Worm (Caenorhabditis elegans) whole organism, L1 larva: ENCODE data around the gene K07C5.9.

Experiments used
- Y116A8C.19 ChIP-seq: sonication (generic microtip); optimal IDR thresholded peaks from 2 replicates; lab custom pipeline; 2016; ENCODE audit warnings: missing compliant biosample characterization, missing genetic modification characterization, borderline replicate concordance
- alr-1 ChIP-seq: fragments of 200-800 bp; sonication (Bioruptor generic); optimal IDR thresholded peaks from 2 replicates; lab custom pipeline; 2018; ENCODE audit warnings: borderline replicate concordance, mild to moderate bottlenecking, missing genetic modification characterization, missing compliant biosample characterization
- blmp-1 ChIP-seq: fragments of 150-350 bp; optimal IDR thresholded peaks from 2 replicates; lab custom pipeline; 2014; ENCODE audit warnings: missing biosample characterization, missing genetic modification characterization
- ceh-63 ChIP-seq: fragments of 200-800 bp; sonication (Bioruptor generic); optimal IDR thresholded peaks from 2 replicates; lab custom pipeline; 2018; ENCODE audit warnings: mild to moderate bottlenecking, missing genetic modification characterization, missing compliant biosample characterization
- ceh-88 ChIP-seq: fragments of 200-800 bp; sonication (Bioruptor generic); IDR thresholded peaks from 2 replicates; pipeline ENCODE4 v1.3.6; 2022; ENCODE audit warnings: missing genetic modification characterization, missing compliant biosample characterization
- ceh-90 ChIP-seq: sonication (generic microtip); optimal IDR thresholded peaks from 2 replicates; lab custom pipeline; 2016; ENCODE audit warnings: missing genetic modification characterization, missing compliant biosample characterization
- efl-1 ChIP-seq, 4 experiments: fragments of 150-350 bp; optimal IDR thresholded peaks in 3 of 4; peaks in 1 of 4; 1 replicate in 1 of 4; 2 replicates in 3 of 4; lab custom pipeline; 2014; ENCODE audit warnings: missing biosample characterization in 2 of 4, missing genetic modification characterization in 2 of 4, missing genetic modification reagents in 2 of 4
- egl-13 ChIP-seq: sonication (generic microtip); optimal IDR thresholded peaks from 2 replicates; lab custom pipeline; 2016; ENCODE audit warnings: missing genotype, missing genetic modification reagents, missing genetic modification characterization, missing compliant biosample characterization
- elt-2 ChIP-seq: sonication (generic microtip); optimal IDR thresholded peaks from 2 replicates; lab custom pipeline; 2016; ENCODE audit warnings: missing genetic modification characterization, mild to moderate bottlenecking, inconsistent platforms, missing compliant biosample characterization, missing genetic modification reagents
- elt-3 ChIP-seq, 6 experiments: fragments of 150-350 bp in 1 of 6; sonication (generic microtip); optimal IDR thresholded peaks; 2 replicates each; lab custom pipeline; 2017 to 2018; ENCODE audit warnings: missing biosample characterization in 6 of 6, missing genetic modification characterization in 6 of 6, inconsistent platforms in 1 of 6
- ets-5 ChIP-seq: fragments of 200-800 bp; sonication (Bioruptor generic); IDR thresholded peaks from 2 replicates; pipeline ENCODE4 v1.3.6; 2022; ENCODE audit warnings: missing genetic modification characterization, missing compliant biosample characterization
- fkh-10 ChIP-seq: sonication (generic microtip); optimal IDR thresholded peaks from 2 replicates; lab custom pipeline; 2017; ENCODE audit warnings: missing biosample characterization, missing genetic modification reagents, missing genetic modification characterization
- fkh-8 ChIP-seq: sonication (generic microtip); optimal IDR thresholded peaks from 2 replicates; lab custom pipeline; 2016; ENCODE audit warnings: mild to moderate bottlenecking, missing genetic modification characterization, missing compliant biosample characterization
- fos-1 ChIP-seq: fragments of 150-350 bp; optimal IDR thresholded peaks from 2 replicates; lab custom pipeline; 2014; ENCODE audit warnings: missing biosample characterization, missing genetic modification characterization
- hlh-4 ChIP-seq: sonication (generic microtip); optimal IDR thresholded peaks from 2 replicates; lab custom pipeline; 2016; ENCODE audit warnings: mild to moderate bottlenecking, missing genetic modification characterization, missing compliant biosample characterization
- hpl-2 ChIP-seq: fragments of 150-350 bp; optimal IDR thresholded peaks from 2 replicates; lab custom pipeline; 2014; ENCODE audit warnings: missing biosample characterization, missing genetic modification reagents, missing genetic modification characterization
- irx-1 ChIP-seq: sonication (generic microtip); optimal IDR thresholded peaks from 2 replicates; lab custom pipeline; 2016; ENCODE audit warnings: missing genetic modification characterization, missing compliant biosample characterization
- isw-1 ChIP-seq: fragments of 200-800 bp; sonication (Bioruptor generic); IDR thresholded peaks from 2 replicates; pipeline ENCODE4 v1.3.6; 2022; ENCODE audit warnings: missing genetic modification characterization, missing compliant biosample characterization
- lin-15B ChIP-seq: fragments of 150-350 bp; sonication (generic microtip); optimal IDR thresholded peaks from 3 replicates; lab custom pipeline; 2014; ENCODE audit warnings: missing biosample characterization, missing genetic modification characterization
- lin-35 ChIP-seq, 2 experiments: fragments of 150-350 bp; optimal IDR thresholded peaks; 2 replicates each; lab custom pipeline; 2014; ENCODE audit warnings: missing biosample characterization in 2 of 2, missing genetic modification characterization in 2 of 2, missing genetic modification reagents in 2 of 2
- mab-9 ChIP-seq: fragments of 200-800 bp; sonication (Bioruptor generic); IDR thresholded peaks from 2 replicates; pipeline ENCODE4 v1.3.6; 2022; ENCODE audit warnings: missing genetic modification reagents, missing genetic modification characterization, missing compliant biosample characterization
- mef-2 ChIP-seq: fragments of 150-350 bp; optimal IDR thresholded peaks from 2 replicates; lab custom pipeline; 2014; ENCODE audit warnings: missing biosample characterization, missing genetic modification characterization
- mep-1 ChIP-seq: fragments of 150-350 bp; optimal IDR thresholded peaks from 2 replicates; lab custom pipeline; 2014; ENCODE audit warnings: missing biosample characterization, missing genetic modification characterization
- nhr-12 ChIP-seq: sonication (generic microtip); optimal IDR thresholded peaks from 2 replicates; lab custom pipeline; 2017; ENCODE audit warnings: missing biosample characterization, missing genetic modification characterization
- nhr-19 ChIP-seq: fragments of 200-800 bp; sonication (Bioruptor generic); conservative IDR thresholded peaks from 2 replicates; pipeline ENCODE4 v1.3.6; 2022; ENCODE audit warnings: missing genetic modification characterization, missing compliant biosample characterization
- nhr-237 ChIP-seq: fragments of 150-350 bp; optimal IDR thresholded peaks from 2 replicates; lab custom pipeline; 2014; ENCODE audit warnings: missing biosample characterization, missing genetic modification characterization
- nhr-28 ChIP-seq: fragments of 150-350 bp; optimal IDR thresholded peaks from 2 replicates; lab custom pipeline; 2014; ENCODE audit warnings: missing biosample characterization, missing genetic modification characterization
- nhr-84 ChIP-seq: sonication (generic microtip); optimal IDR thresholded peaks from 2 replicates; lab custom pipeline; 2017; ENCODE audit warnings: missing biosample characterization, missing genetic modification characterization
- nhr-85 ChIP-seq: sonication (generic microtip); peaks from one replicate; lab custom pipeline; 2016; ENCODE audit warnings: missing genetic modification characterization, inconsistent platforms, missing compliant biosample characterization
- nhr-90 ChIP-seq: sonication (generic microtip); optimal IDR thresholded peaks from 2 replicates; lab custom pipeline; 2016; ENCODE audit warnings: mild to moderate bottlenecking, missing genetic modification characterization, missing compliant biosample characterization; ENCODE audit not compliant: poor library complexity
- pqm-1 ChIP-seq: sonication (generic microtip); optimal IDR thresholded peaks from 3 replicates; lab custom pipeline; 2017; ENCODE audit warnings: missing biosample characterization, missing genetic modification characterization
- rnt-1 ChIP-seq: sonication (generic microtip); optimal IDR thresholded peaks from 2 replicates; lab custom pipeline; 2016; ENCODE audit warnings: mild to moderate bottlenecking, missing genetic modification characterization, moderate library complexity, missing compliant biosample characterization
- skn-1 ChIP-seq: fragments of 150-350 bp; optimal IDR thresholded peaks from 2 replicates; lab custom pipeline; 2014; ENCODE audit warnings: missing biosample characterization, missing genetic modification characterization
- snu-23 ChIP-seq: sonication (generic microtip); optimal IDR thresholded peaks from 2 replicates; lab custom pipeline; 2016; ENCODE audit warnings: missing genetic modification characterization, missing compliant biosample characterization
- sox-4 ChIP-seq: sonication (generic microtip); optimal IDR thresholded peaks from 2 replicates; lab custom pipeline; 2016; ENCODE audit warnings: missing genetic modification characterization, missing compliant biosample characterization
- sptf-1 ChIP-seq: fragments of 150-350 bp; optimal IDR thresholded peaks from 2 replicates; lab custom pipeline; 2014; ENCODE audit warnings: missing biosample characterization, missing genetic modification characterization
- sup-37 ChIP-seq: fragments of 200-800 bp; sonication (Bioruptor generic); optimal IDR thresholded peaks from 2 replicates; lab custom pipeline; 2018; ENCODE audit warnings: mild to moderate bottlenecking, missing genetic modification characterization, missing compliant biosample characterization
- swsn-7 ChIP-seq: sonication (generic microtip); optimal IDR thresholded peaks from 2 replicates; lab custom pipeline; 2016; ENCODE audit warnings: missing genetic modification characterization, missing compliant biosample characterization
- tlp-1 ChIP-seq: fragments of 150-350 bp; optimal IDR thresholded peaks from 2 replicates; lab custom pipeline; 2014; ENCODE audit warnings: missing biosample characterization, missing genetic modification characterization
- unc-130 ChIP-seq: fragments of 150-350 bp; optimal IDR thresholded peaks from 2 replicates; lab custom pipeline; 2017; ENCODE audit warnings: missing biosample characterization, missing genetic modification characterization, inconsistent platforms
- unc-62 ChIP-seq: fragments of 150-350 bp; optimal IDR thresholded peaks from 2 replicates; lab custom pipeline; 2014; ENCODE audit warnings: missing biosample characterization, missing genetic modification reagents, missing genetic modification characterization
- unc-86 ChIP-seq: sonication (generic microtip); optimal IDR thresholded peaks from 2 replicates; lab custom pipeline; 2016; ENCODE audit warnings: missing genetic modification characterization, missing compliant biosample characterization
- vab-15 ChIP-seq: sonication (generic microtip); optimal IDR thresholded peaks from 2 replicates; lab custom pipeline; 2017; ENCODE audit warnings: missing genotype, mild to moderate bottlenecking, missing genetic modification characterization, missing compliant biosample characterization
- xbp-1 ChIP-seq: sonication (generic microtip); optimal IDR thresholded peaks from 2 replicates; lab custom pipeline; 2016; ENCODE audit warnings: missing genetic modification characterization, missing compliant biosample characterization
- zip-4 ChIP-seq: fragments of 200-800 bp; sonication (Bioruptor generic); optimal IDR thresholded peaks from 2 replicates; lab custom pipeline; 2018; ENCODE audit warnings: mild to moderate bottlenecking, missing genetic modification characterization, moderate library complexity, missing compliant biosample characterization
- ztf-11 ChIP-seq, 2 experiments: sonication (generic microtip); optimal IDR thresholded peaks; 2 replicates each; lab custom pipeline; 2016 to 2017; ENCODE audit warnings: missing genetic modification characterization in 2 of 2, missing biosample characterization in 1 of 2, missing compliant biosample characterization in 1 of 2

K07C5.9 gene

DNA sequence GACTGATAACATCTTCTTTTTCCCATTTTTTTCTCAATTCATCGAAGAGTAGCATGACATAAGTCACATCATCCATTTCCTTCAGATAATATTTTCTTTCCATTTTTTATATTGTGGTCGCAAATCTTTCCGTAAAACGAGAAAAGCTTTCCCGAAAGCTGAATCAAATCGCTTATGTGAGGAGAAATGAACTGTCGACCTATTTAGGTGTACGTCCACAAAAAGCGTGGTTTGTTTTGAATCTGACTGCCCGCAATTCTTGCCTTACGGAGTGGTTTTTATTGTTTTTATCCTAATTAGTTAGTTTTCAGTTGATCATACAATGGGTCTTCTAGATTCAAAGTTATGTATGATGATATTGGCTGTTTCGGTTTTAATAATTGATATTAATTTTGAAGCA lies 8.3 kb upstream of the K07C5.9 start, which contains the start of gene ttll-15:
TSS of gene ttll-15 (plus strand) at position 301 of the 400 bp plus-strand sequence.
- no peak for TF ChIP-seq Y116A8C.19 (tag; lab: Kevin White, UChicago)
- peak; percentile 49 for TF ChIP-seq blmp-1 (tag; lab: Kevin White, UChicago)
- TF ChIP-seq mef-2 (tag; lab: Kevin White, UChicago) = no peak

DNA sequence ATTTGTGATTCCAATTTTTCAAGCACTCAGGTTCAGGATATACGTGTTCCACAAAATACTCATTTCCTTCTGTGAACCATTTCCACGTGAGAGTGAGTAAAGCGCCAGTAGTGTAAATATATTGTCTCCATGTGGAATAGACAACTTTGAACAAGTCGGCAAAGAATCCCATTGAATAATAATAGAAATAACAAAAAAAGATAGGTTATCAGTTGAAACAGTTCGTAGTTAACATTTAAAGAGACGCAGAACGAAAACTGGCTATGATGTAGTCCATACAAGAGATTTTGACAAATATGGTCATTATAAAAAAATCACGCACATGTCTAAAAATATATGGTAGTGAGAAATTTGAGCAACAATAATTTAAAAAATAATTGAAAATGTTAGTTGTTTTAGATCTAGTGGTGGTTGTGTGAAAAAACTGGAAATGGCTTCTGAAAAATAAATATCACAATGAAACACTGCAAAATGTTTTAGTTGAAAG lies 7.6 kb upstream of the K07C5.9 start, which contains the start of gene ceeh-2:
TSS of gene ceeh-2 (minus strand) at position 437 of the 487 bp plus-strand sequence.
- TF ChIP-seq nhr-84 (tag; lab: Kevin White, UChicago) = no peak
- TF ChIP-seq lin-35 (GFP tag; optimal IDR thresholded peaks at IDR 0.05; lab: Kevin White, UChicago) = peak in 1 of 2 experiments; percentile 27
- no peak for TF ChIP-seq efl-1 (optimal IDR thresholded peaks at IDR 0.05; lab: Kevin White, UChicago)
- TF ChIP-seq efl-1 (GFP tag; optimal IDR thresholded peaks at IDR 0.05 in 1 of 2; lab: Kevin White, UChicago) = peak in 1 of 2 experiments; percentile 80
- TF ChIP-seq sox-4 (tag; lab: Kevin White, UChicago) = no peak

DNA sequence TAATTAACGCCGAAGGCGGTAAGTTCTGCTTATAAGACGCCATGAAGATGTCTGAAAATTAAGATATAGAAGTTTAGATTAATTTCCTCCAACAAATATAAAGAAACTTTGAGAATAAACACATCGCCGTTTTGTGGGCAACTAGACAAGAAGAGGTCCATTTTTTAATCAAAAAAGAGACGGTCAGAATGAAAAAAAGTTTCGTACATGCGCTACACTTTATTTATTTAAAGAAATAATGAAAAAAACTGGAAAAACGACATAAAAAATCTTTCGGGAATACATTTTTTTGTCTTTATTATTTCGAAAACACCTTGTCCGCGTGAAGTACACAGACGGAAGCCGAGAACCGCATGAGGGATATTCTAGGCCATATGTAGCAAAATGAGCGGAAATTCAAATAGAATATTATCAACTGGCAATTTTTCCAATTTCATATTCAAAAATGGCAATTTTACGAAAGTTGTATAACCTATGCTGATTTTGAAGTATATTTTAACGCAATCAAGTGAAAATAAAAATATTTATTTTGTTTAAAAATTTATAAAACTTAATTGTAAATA lies 5.9 kb upstream of the K07C5.9 start, which contains the start of gene sluh-7:
TSS of gene sluh-7 (minus strand) at position 51 of the 563 bp plus-strand sequence.
- peak; percentile 3 for TF ChIP-seq hlh-4
- TF ChIP-seq elt-2 = peak; percentile 65
- TF ChIP-seq egl-13 (tag; lab: Kevin White, UChicago) = peak; percentile 91
- no peak for TF ChIP-seq ets-5 (GFP tag; lab: Robert Waterston, UW)
- TF ChIP-seq swsn-7 (tag; lab: Kevin White, UChicago) = peak; percentile 84
- peak; percentile 69 for TF ChIP-seq ceh-88 (GFP tag; lab: Robert Waterston, UW)
- TF ChIP-seq nhr-28 = no peak
- no peak for TF ChIP-seq tlp-1 (tag; lab: Kevin White, UChicago)
- TF ChIP-seq xbp-1 (tag; lab: Kevin White, UChicago) = peak; percentile 89
- no peak for TF ChIP-seq nhr-12 (tag; lab: Kevin White, UChicago)
- TF ChIP-seq rnt-1 (tag; lab: Kevin White, UChicago) = peak; percentile 99
- TF ChIP-seq snu-23 (GFP tag; lab: Kevin White, UChicago) = peak; percentile 87
- TF ChIP-seq unc-130 (tag; lab: Kevin White, UChicago) = peak; percentile 71
- TF ChIP-seq sptf-1 (tag; lab: Kevin White, UChicago) = no peak
- TF ChIP-seq unc-62 (GFP tag; lab: Kevin White, UChicago) = no peak
- peak; percentile 78 for TF ChIP-seq fkh-8
- TF ChIP-seq pqm-1 (tag; lab: Kevin White, UChicago) = no peak
- peak; percentile 77 for TF ChIP-seq Y116A8C.19 (tag; lab: Kevin White, UChicago)
- peak; percentile 96 for TF ChIP-seq ceh-90 (tag; lab: Kevin White, UChicago)
- peak; percentile 63 for TF ChIP-seq sup-37
- peak; percentile 20 for TF ChIP-seq zip-4 (GFP tag; lab: Kevin White, UChicago)
- TF ChIP-seq ztf-11 (tag; optimal IDR thresholded peaks at IDR 0.05; lab: Kevin White, UChicago) = peak in 1 of 2 experiments; percentile 96
- TF ChIP-seq vab-15 (tag; lab: Kevin White, UChicago) = peak; percentile 60
- no peak for TF ChIP-seq ceh-63 (GFP tag; lab: Kevin White, UChicago)
- no peak for TF ChIP-seq alr-1 (tag; lab: Kevin White, UChicago)
- TF ChIP-seq blmp-1 (tag; lab: Kevin White, UChicago) = peak; percentile 77
- TF ChIP-seq lin-35 (GFP tag; optimal IDR thresholded peaks at IDR 0.05; lab: Kevin White, UChicago) = peak; percentile 94 to 97
- TF ChIP-seq nhr-237 (tag; lab: Kevin White, UChicago) = peak; percentile 41
- TF ChIP-seq fkh-10 (GFP tag; lab: Kevin White, UChicago) = no peak
- peak; percentile 82 for TF ChIP-seq isw-1
- TF ChIP-seq mab-9 (GFP tag; lab: Robert Waterston, UW) = peak; percentile 76
- peak; percentile 73 for TF ChIP-seq skn-1 (tag; lab: Kevin White, UChicago)
- peak; percentile 79 for TF ChIP-seq lin-15B (tag; lab: Kevin White, UChicago)
- peak; percentile 44 for TF ChIP-seq fos-1 (tag; lab: Kevin White, UChicago)
- peak; percentile 95 for TF ChIP-seq nhr-85 (tag; lab: Kevin White, UChicago)
- peak; percentile 80 to 95 for TF ChIP-seq efl-1 (optimal IDR thresholded peaks at IDR 0.05; lab: Kevin White, UChicago)
- peak; percentile 95 to 99 for TF ChIP-seq efl-1 (GFP tag; optimal IDR thresholded peaks at IDR 0.05 in 1 of 2; lab: Kevin White, UChicago)
- TF ChIP-seq nhr-19 (GFP tag; lab: Robert Waterston, UW) = peak; percentile 87
- no peak for TF ChIP-seq hpl-2 (GFP tag; lab: Kevin White, UChicago)
- peak; percentile 93 for TF ChIP-seq mep-1 (tag; lab: Kevin White, UChicago)
- peak in 2 of 6 experiments; percentile 54 to 71 for TF ChIP-seq elt-3 (tag; optimal IDR thresholded peaks at IDR 0.05; lab: Kevin White, UChicago)
- peak; percentile 82 for TF ChIP-seq unc-86 (tag; lab: Kevin White, UChicago)
- TF ChIP-seq irx-1 = peak; percentile 95
- peak; percentile 97 for TF ChIP-seq nhr-90 (tag; lab: Kevin White, UChicago)
